Worm (Caenorhabditis elegans) whole organism, mixed stage, embryonic: ENCODE data around the gene F47B8.3.
"Not testable (repeated sequence)": the region's sequence is repeated elsewhere in the genome, so short reads cannot be mapped to it uniquely, and the experiment has no call there.

ENCODE experiments used
- M03D4.4 ChIP-seq: sonication (generic microtip); optimal IDR thresholded peaks from 2 replicates; lab custom pipeline; 2017; ENCODE audit warnings: mild to moderate bottlenecking, missing genetic modification characterization, missing compliant biosample characterization
- bed-3 ChIP-seq: fragments of 200-800 bp; sonication (Bioruptor generic); optimal IDR thresholded peaks from 3 replicates; lab custom pipeline; 2018; ENCODE audit warnings: mild to moderate bottlenecking, missing genetic modification characterization, moderate library complexity, missing compliant biosample characterization
- blmp-1 ChIP-seq: fragments of 150-350 bp; optimal IDR thresholded peaks from 2 replicates; lab custom pipeline; 2014; ENCODE audit warnings: missing biosample characterization, missing genetic modification characterization
- ceh-39 ChIP-seq: fragments of 150-350 bp; optimal IDR thresholded peaks from 2 replicates; lab custom pipeline; 2014; ENCODE audit warnings: missing biosample characterization, missing genetic modification characterization
- ceh-83 ChIP-seq: fragments of 200-800 bp; sonication (Bioruptor generic); optimal IDR thresholded peaks from 2 replicates; lab custom pipeline; 2018; ENCODE audit warnings: mild to moderate bottlenecking, missing genetic modification characterization, missing compliant biosample characterization
- ces-1 ChIP-seq: fragments of 150-350 bp; optimal IDR thresholded peaks from 2 replicates; lab custom pipeline; 2014; ENCODE audit warnings: missing biosample characterization, missing genetic modification reagents, missing genetic modification characterization
- cnd-1 ChIP-seq: fragments of 200-800 bp; sonication (Bioruptor generic); optimal IDR thresholded peaks from 2 replicates; lab custom pipeline; 2018; ENCODE audit warnings: mild to moderate bottlenecking, missing genetic modification characterization, missing compliant biosample characterization
- drap-1 ChIP-seq: fragments of 200-800 bp; sonication (Bioruptor generic); optimal IDR thresholded peaks from 3 replicates; lab custom pipeline; 2018; ENCODE audit warnings: mild to moderate bottlenecking, missing genetic modification characterization, missing compliant biosample characterization
- elt-1 ChIP-seq: sonication (generic microtip); optimal IDR thresholded peaks from 2 replicates; lab custom pipeline; 2017; ENCODE audit warnings: missing genetic modification characterization, mild to moderate bottlenecking, missing compliant biosample characterization, antibody characterized with exemption, moderate library complexity, borderline replicate concordance; ENCODE audit not compliant: insufficient read depth
- elt-3 ChIP-seq: fragments of 150-350 bp; optimal IDR thresholded peaks from 2 replicates; lab custom pipeline; 2014; ENCODE audit warnings: missing biosample characterization, missing genetic modification characterization
- flh-1 ChIP-seq: fragments of 200-800 bp; sonication (Bioruptor generic); optimal IDR thresholded peaks from 2 replicates; lab custom pipeline; 2018; ENCODE audit warnings: mild to moderate bottlenecking, missing genetic modification characterization, moderate library complexity, missing compliant biosample characterization
- ham-2 ChIP-seq: fragments of 200-800 bp; sonication (Bioruptor generic); optimal IDR thresholded peaks from 2 replicates; lab custom pipeline; 2018; ENCODE audit warnings: mild to moderate bottlenecking, missing genetic modification characterization, missing compliant biosample characterization
- lin-13 ChIP-seq: fragments of 150-350 bp; optimal IDR thresholded peaks from 2 replicates; lab custom pipeline; 2014; ENCODE audit warnings: missing biosample characterization, missing genetic modification characterization
- lin-32 ChIP-seq: fragments of 200-800 bp; sonication (Bioruptor generic); optimal IDR thresholded peaks from 2 replicates; lab custom pipeline; 2018; ENCODE audit warnings: mild to moderate bottlenecking, missing genetic modification characterization, missing compliant biosample characterization
- lsy-2 ChIP-seq: fragments of 150-350 bp; optimal IDR thresholded peaks from 2 replicates; lab custom pipeline; 2014; ENCODE audit warnings: missing biosample characterization, missing genetic modification characterization
- mab-5 ChIP-seq: fragments of 150-350 bp; optimal IDR thresholded peaks from 2 replicates; lab custom pipeline; 2014; ENCODE audit warnings: missing biosample characterization, missing genetic modification characterization
- mep-1 ChIP-seq: fragments of 150-350 bp; optimal IDR thresholded peaks from 2 replicates; lab custom pipeline; 2017; ENCODE audit warnings: missing biosample characterization, missing genetic modification reagents, missing genetic modification characterization, inconsistent platforms
- mls-2 ChIP-seq: sonication (generic microtip); optimal IDR thresholded peaks from 2 replicates; lab custom pipeline; 2016; ENCODE audit warnings: mild to moderate bottlenecking, missing genetic modification characterization, moderate library complexity, missing compliant biosample characterization
- nhr-12 ChIP-seq: fragments of 150-350 bp; optimal IDR thresholded peaks from 2 replicates; lab custom pipeline; 2014; ENCODE audit warnings: missing biosample characterization, missing genetic modification characterization
- nhr-2 ChIP-seq: fragments of 150-350 bp; optimal IDR thresholded peaks from 2 replicates; lab custom pipeline; 2014; ENCODE audit warnings: missing biosample characterization, missing genetic modification characterization
- nhr-237 ChIP-seq: fragments of 150-350 bp; optimal IDR thresholded peaks from 2 replicates; lab custom pipeline; 2014; ENCODE audit warnings: missing biosample characterization, missing genetic modification characterization
- nhr-28 ChIP-seq: fragments of 150-350 bp; optimal IDR thresholded peaks from 2 replicates; lab custom pipeline; 2014; ENCODE audit warnings: missing biosample characterization, missing genetic modification characterization
- nhr-76 ChIP-seq: sonication (generic microtip); optimal IDR thresholded peaks from 2 replicates; lab custom pipeline; 2017; ENCODE audit warnings: missing biosample characterization, missing genetic modification characterization
- pha-4 ChIP-seq: fragments of 150-350 bp; optimal IDR thresholded peaks from 2 replicates; lab custom pipeline; 2018; ENCODE audit warnings: missing biosample characterization, missing genetic modification reagents, missing genetic modification characterization
- sem-2 ChIP-seq: fragments of 200-800 bp; sonication (Bioruptor generic); optimal IDR thresholded peaks from 2 replicates; lab custom pipeline; 2018; ENCODE audit warnings: mild to moderate bottlenecking, missing genetic modification characterization, missing compliant biosample characterization
- snpc-4 ChIP-seq: fragments of 150-350 bp; optimal IDR thresholded peaks from 2 replicates; lab custom pipeline; 2014; ENCODE audit warnings: missing biosample characterization, missing genetic modification characterization
- sptf-1 ChIP-seq: sonication (generic microtip); optimal IDR thresholded peaks from 2 replicates; lab custom pipeline; 2017; ENCODE audit warnings: mild to moderate bottlenecking, missing genetic modification characterization, moderate library complexity, missing compliant biosample characterization
- tbx-8 ChIP-seq: fragments of 200-800 bp; sonication (Bioruptor generic); optimal IDR thresholded peaks from 2 replicates; lab custom pipeline; 2018; ENCODE audit warnings: mild to moderate bottlenecking, missing genetic modification characterization, moderate library complexity, missing compliant biosample characterization
- unc-120 ChIP-seq: sonication (generic microtip); optimal IDR thresholded peaks from 2 replicates; lab custom pipeline; 2017; ENCODE audit warnings: missing genetic modification characterization, missing compliant biosample characterization; ENCODE audit not compliant: poor library complexity, severe bottlenecking
- unc-39 ChIP-seq: fragments of 150-350 bp; optimal IDR thresholded peaks from 2 replicates; lab custom pipeline; 2014; ENCODE audit warnings: missing biosample characterization, missing genetic modification characterization
- unc-62 ChIP-seq: fragments of 150-350 bp; optimal IDR thresholded peaks from 2 replicates; lab custom pipeline; 2014; ENCODE audit warnings: missing biosample characterization, missing genetic modification reagents, missing genetic modification characterization
- zip-8 ChIP-seq: fragments of 150-350 bp; optimal IDR thresholded peaks from 2 replicates; lab custom pipeline; 2014; ENCODE audit warnings: missing biosample characterization, missing genetic modification characterization
- ztf-11 ChIP-seq: fragments of 150-350 bp; optimal IDR thresholded peaks from 2 replicates; lab custom pipeline; 2014; ENCODE audit warnings: missing biosample characterization, missing genetic modification characterization

Gene F47B8.3

ce11 chrV:14289363-14289762 lies 33.4 kb downstream of the F47B8.3 start, which contains the start of gene F14D7.1:
Gene F14D7.1, minus strand, starts transcription at chrV:14289463.
- no peak for TF ChIP-seq drap-1 (GFP tag; lab: Kevin White, UChicago)
- no peak for TF ChIP-seq ceh-39 (tag; lab: Kevin White, UChicago)
- TF ChIP-seq lin-32 (GFP tag; lab: Kevin White, UChicago): no peak
- no peak for TF ChIP-seq pha-4

- TF ChIP-seq pha-4 (no peak), lin-13 (tag; lab: Kevin White, UChicago) (no peak), nhr-2 (no peak), drap-1 (GFP tag; lab: Kevin White, UChicago) (no peak), nhr-12 (tag; lab: Kevin White, UChicago) (no peak), ces-1 (no peak), blmp-1 (tag; lab: Kevin White, UChicago) (no peak)
- TF ChIP-seq, all 35 proteins: peak for 0
Observed at ce11 chrV:14285803-14286202, 37.0 kb downstream of the F47B8.3 start, which contains the start of gene F40G12.11. Gene F40G12.11, plus strand, starts transcription at chrV:14286171.

ce11 chrV:14283241-14283640 lies 39.6 kb downstream of the F47B8.3 start, which contains the start of gene F40G12.10:
Gene F40G12.10, plus strand, starts transcription at chrV:14283541.
- TF ChIP-seq ham-2 (GFP tag; lab: Kevin White, UChicago): no peak
- TF ChIP-seq pha-4: no peak
- TF ChIP-seq sptf-1: no peak
- TF ChIP-seq nhr-12 (tag; lab: Kevin White, UChicago): no peak
- TF ChIP-seq elt-3: no peak
- TF ChIP-seq unc-62 (GFP tag; lab: Kevin White, UChicago): no peak
- no peak for TF ChIP-seq M03D4.4
- no peak for TF ChIP-seq ces-1
- no peak for TF ChIP-seq drap-1 (GFP tag; lab: Kevin White, UChicago)

- TF ChIP-seq nhr-237 (no peak), mep-1 (no peak), M03D4.4 (no peak), unc-62 (GFP tag; lab: Kevin White, UChicago) (no peak), pha-4 (no peak)
Observed at ce11 chrV:14282222-14282709, 40.5 kb downstream of the F47B8.3 start, which contains the start of the genes srt-74 and F40G12.9. Gene srt-74, minus strand, starts transcription at chrV:14282322. Gene F40G12.9, plus strand, starts transcription at chrV:14282659.

ce11 chrV:14279777-14280176 lies 43.0 kb downstream of the F47B8.3 start, which contains the start of gene srt-33:
Gene srt-33, minus strand, starts transcription at chrV:14279877.
- TF ChIP-seq lin-32 (GFP tag; lab: Kevin White, UChicago) (no peak), unc-62 (GFP tag; lab: Kevin White, UChicago) (no peak), snpc-4 (no peak), zip-8 (no peak), nhr-28 (tag; lab: Kevin White, UChicago) (no peak), ceh-39 (tag; lab: Kevin White, UChicago) (no peak), nhr-76 (tag; lab: Kevin White, UChicago) (no peak), sptf-1 (no peak), drap-1 (GFP tag; lab: Kevin White, UChicago) (no peak), nhr-12 (tag; lab: Kevin White, UChicago) (no peak), ztf-11 (tag; lab: Kevin White, UChicago) (no peak), mep-1 (no peak), flh-1 (GFP tag; lab: Kevin White, UChicago) (no peak), nhr-237 (no peak), pha-4 (no peak), tbx-8 (GFP tag; lab: Kevin White, UChicago) (no peak), unc-39 (tag; lab: Kevin White, UChicago) (no peak), lin-13 (tag; lab: Kevin White, UChicago) (no peak), elt-1 (tag; lab: Kevin White, UChicago) (no peak)

ce11 chrV:14274268-14274667 lies 48.5 kb downstream of the F47B8.3 start, which contains the start of gene F40G12.7:
Gene F40G12.7, plus strand, starts transcription at chrV:14274568.
- TF ChIP-seq ztf-11 (tag; lab: Kevin White, UChicago); flh-1 (GFP tag; lab: Kevin White, UChicago); lsy-2 (tag; lab: Kevin White, UChicago): not testable (repeated sequence)
- TF ChIP-seq, all 35 proteins: peak for 0; not testable (repeated sequence) for 35

- TF ChIP-seq unc-120: no peak
- TF ChIP-seq mab-5 (tag; lab: Kevin White, UChicago): no peak
- no peak for TF ChIP-seq blmp-1 (tag; lab: Kevin White, UChicago)
- TF ChIP-seq M03D4.4: no peak
- TF ChIP-seq mls-2 (tag; lab: Kevin White, UChicago): no peak
- TF ChIP-seq sptf-1: no peak
- no peak for TF ChIP-seq bed-3
- no peak for TF ChIP-seq sem-2 (GFP tag; lab: Kevin White, UChicago)
- no peak for TF ChIP-seq ztf-11 (tag; lab: Kevin White, UChicago)
- TF ChIP-seq nhr-12 (tag; lab: Kevin White, UChicago): no peak
- TF ChIP-seq lsy-2 (tag; lab: Kevin White, UChicago): no peak
- TF ChIP-seq drap-1 (GFP tag; lab: Kevin White, UChicago): no peak
- TF ChIP-seq cnd-1 (tag; lab: Kevin White, UChicago): no peak
- no peak for TF ChIP-seq tbx-8 (GFP tag; lab: Kevin White, UChicago)
- no peak for TF ChIP-seq elt-3
- no peak for TF ChIP-seq ham-2 (GFP tag; lab: Kevin White, UChicago)
- TF ChIP-seq ceh-83 (GFP tag; lab: Kevin White, UChicago): no peak
- TF ChIP-seq lin-13 (tag; lab: Kevin White, UChicago): no peak
- no peak for TF ChIP-seq ces-1
- no peak for TF ChIP-seq unc-39 (tag; lab: Kevin White, UChicago)
Observed at ce11 chrV:14273019-14273418, 49.8 kb downstream of the F47B8.3 start, which contains the start of gene F40G12.6. Gene F40G12.6, minus strand, starts transcription at chrV:14273119.
